Worm (Caenorhabditis elegans) whole organism, late embryonic: ENCODE data around the gene srg-3.

ENCODE experiments used
- F13H6.1 ChIP-seq: sonication (generic microtip); optimal IDR thresholded peaks from 2 replicates; lab custom pipeline; 2016; ENCODE audit warnings: missing genetic modification characterization, missing compliant biosample characterization
- Y22D7AL.16 ChIP-seq: sonication (generic microtip); optimal IDR thresholded peaks from 2 replicates; lab custom pipeline; 2016; ENCODE audit warnings: missing genetic modification characterization, missing compliant biosample characterization
- ama-1 ChIP-seq: fragments of 150-350 bp; optimal IDR thresholded peaks from 2 replicates; lab custom pipeline; 2014
- ceh-14 ChIP-seq: sonication (generic microtip); optimal IDR thresholded peaks from 2 replicates; lab custom pipeline; 2016; ENCODE audit warnings: missing genotype, missing genetic modification characterization, missing compliant biosample characterization
- ceh-18 ChIP-seq: sonication (generic microtip); optimal IDR thresholded peaks from 2 replicates; lab custom pipeline; 2016; ENCODE audit warnings: missing genetic modification characterization, missing compliant biosample characterization
- ceh-19 ChIP-seq: fragments of 200-800 bp; sonication (Bioruptor generic); optimal IDR thresholded peaks from 2 replicates; lab custom pipeline; 2018; ENCODE audit warnings: mild to moderate bottlenecking, missing genetic modification characterization, missing compliant biosample characterization
- ceh-22 ChIP-seq: sonication (generic microtip); optimal IDR thresholded peaks from 2 replicates; lab custom pipeline; 2017; ENCODE audit warnings: missing biosample characterization, missing genetic modification characterization
- ceh-30 ChIP-seq: fragments of 150-350 bp; optimal IDR thresholded peaks from 2 replicates; lab custom pipeline; 2014; ENCODE audit warnings: missing biosample characterization, missing genetic modification characterization
- ceh-34 ChIP-seq: sonication (generic microtip); optimal IDR thresholded peaks from 2 replicates; lab custom pipeline; 2016; ENCODE audit warnings: mild to moderate bottlenecking, missing genetic modification characterization, missing compliant biosample characterization
- ceh-48 ChIP-seq: sonication (generic microtip); optimal IDR thresholded peaks from 2 replicates; lab custom pipeline; 2016; ENCODE audit warnings: missing genetic modification characterization, inconsistent platforms, missing compliant biosample characterization
- ceh-9 ChIP-seq: sonication (generic microtip); optimal IDR thresholded peaks from 2 replicates; lab custom pipeline; 2016; ENCODE audit warnings: mild to moderate bottlenecking, missing genetic modification characterization, inconsistent platforms, missing compliant biosample characterization
- dve-1 ChIP-seq: sonication (generic microtip); optimal IDR thresholded peaks from 2 replicates; lab custom pipeline; 2017; ENCODE audit warnings: antibody characterized with exemption, mild to moderate bottlenecking, missing genetic modification characterization, missing compliant biosample characterization
- elt-2 ChIP-seq: sonication (generic microtip); optimal IDR thresholded peaks from 2 replicates; lab custom pipeline; 2016; ENCODE audit warnings: missing genetic modification reagents, missing genetic modification characterization, missing compliant biosample characterization
- ets-4 ChIP-seq: sonication (generic microtip); optimal IDR thresholded peaks from 2 replicates; lab custom pipeline; 2016; ENCODE audit warnings: missing genetic modification characterization, missing compliant biosample characterization
- eyg-1 ChIP-seq: sonication (generic microtip); optimal IDR thresholded peaks from 2 replicates; lab custom pipeline; 2016; ENCODE audit warnings: missing genotype, missing genetic modification characterization, missing compliant biosample characterization
- fax-1 ChIP-seq: sonication (generic microtip); optimal IDR thresholded peaks from 2 replicates; lab custom pipeline; 2016; ENCODE audit warnings: missing genotype, missing genetic modification characterization, missing compliant biosample characterization
- fkh-10 ChIP-seq: fragments of 150-350 bp; optimal IDR thresholded peaks from 2 replicates; lab custom pipeline; 2014; ENCODE audit warnings: missing biosample characterization, missing genetic modification reagents, missing genetic modification characterization
- hlh-6 ChIP-seq: sonication (generic microtip); optimal IDR thresholded peaks from 2 replicates; lab custom pipeline; 2016; ENCODE audit warnings: missing genotype, missing genetic modification characterization, missing compliant biosample characterization
- madf-2 ChIP-seq: sonication (generic microtip); optimal IDR thresholded peaks from 2 replicates; lab custom pipeline; 2017; ENCODE audit warnings: missing genetic modification characterization, missing compliant biosample characterization
- mec-3 ChIP-seq: sonication (generic microtip); optimal IDR thresholded peaks from 2 replicates; lab custom pipeline; 2016; ENCODE audit warnings: borderline replicate concordance, missing genetic modification characterization, missing compliant biosample characterization
- nfya-1 ChIP-seq: sonication (generic microtip); optimal IDR thresholded peaks from 2 replicates; lab custom pipeline; 2017; ENCODE audit warnings: missing genetic modification characterization, mild to moderate bottlenecking, missing compliant biosample characterization, antibody characterized with exemption, moderate library complexity
- nhr-11 ChIP-seq: fragments of 150-350 bp; optimal IDR thresholded peaks from 2 replicates; lab custom pipeline; 2014; ENCODE audit warnings: missing biosample characterization, missing genetic modification characterization
- npax-4 ChIP-seq: sonication (generic microtip); optimal IDR thresholded peaks from 2 replicates; lab custom pipeline; 2016; ENCODE audit warnings: missing genetic modification characterization, missing compliant biosample characterization
- pat-9 ChIP-seq: fragments of 200-800 bp; sonication (Bioruptor generic); optimal IDR thresholded peaks from 2 replicates; lab custom pipeline; 2018; ENCODE audit warnings: mild to moderate bottlenecking, missing genetic modification characterization, moderate library complexity, missing compliant biosample characterization
- pax-1 ChIP-seq: fragments of 150-350 bp; optimal IDR thresholded peaks from 2 replicates; lab custom pipeline; 2014; ENCODE audit warnings: missing biosample characterization, missing genetic modification characterization
- pha-2 ChIP-seq: sonication (generic microtip); optimal IDR thresholded peaks from 2 replicates; lab custom pipeline; 2017; ENCODE audit warnings: mild to moderate bottlenecking, missing genetic modification characterization, missing compliant biosample characterization
- pha-4 ChIP-seq: fragments of 150-350 bp; optimal IDR thresholded peaks from 2 replicates; lab custom pipeline; 2018; ENCODE audit warnings: missing biosample characterization, missing genetic modification reagents, missing genetic modification characterization
- pros-1 ChIP-seq: fragments of 150-350 bp; optimal IDR thresholded peaks from 2 replicates; lab custom pipeline; 2014; ENCODE audit warnings: missing biosample characterization, missing genetic modification reagents, missing genetic modification characterization
- ref-2 ChIP-seq: sonication (generic microtip); optimal IDR thresholded peaks from 2 replicates; lab custom pipeline; 2016; ENCODE audit warnings: missing genetic modification characterization, missing compliant biosample characterization
- rnt-1 ChIP-seq: sonication (generic microtip); optimal IDR thresholded peaks from 2 replicates; lab custom pipeline; 2016; ENCODE audit warnings: missing genetic modification characterization, missing compliant biosample characterization
- sdc-2 ChIP-seq: sonication (generic microtip); optimal IDR thresholded peaks from 2 replicates; lab custom pipeline; 2016; ENCODE audit warnings: missing genotype, missing genetic modification characterization, missing compliant biosample characterization
- sox-4 ChIP-seq: sonication (generic microtip); optimal IDR thresholded peaks from 2 replicates; lab custom pipeline; 2017; ENCODE audit warnings: mild to moderate bottlenecking, missing genetic modification characterization, inconsistent platforms, missing compliant biosample characterization
- syd-9 ChIP-seq: sonication (generic microtip); optimal IDR thresholded peaks from 2 replicates; lab custom pipeline; 2016; ENCODE audit warnings: mild to moderate bottlenecking, missing genetic modification characterization, moderate library complexity, missing compliant biosample characterization
- unc-3 ChIP-seq, 2 experiments: fragments of 200-800 bp in 1 of 2; sonication (Bioruptor generic) in 1 of 2; sonication (generic microtip) in 1 of 2; conservative IDR thresholded peaks in 1 of 2; optimal IDR thresholded peaks in 1 of 2; 2 replicates each; pipeline versions ENCODE4 v1.3.6 to Lab custom; 2016 to 2022; ENCODE audit warnings: missing compliant biosample characterization in 2 of 2, missing genetic modification characterization in 2 of 2, missing genetic modification reagents in 1 of 2
- unc-42 ChIP-seq: sonication (generic microtip); optimal IDR thresholded peaks from 2 replicates; lab custom pipeline; 2016; ENCODE audit warnings: missing genotype, missing genetic modification characterization, missing compliant biosample characterization
- unc-55 ChIP-seq: sonication (generic microtip); optimal IDR thresholded peaks from 2 replicates; lab custom pipeline; 2017; ENCODE audit warnings: missing biosample characterization, missing genetic modification reagents, missing genetic modification characterization
- unc-86 ChIP-seq: sonication (generic microtip); optimal IDR thresholded peaks from 2 replicates; lab custom pipeline; 2016; ENCODE audit warnings: missing genetic modification characterization, missing compliant biosample characterization
- zip-5 ChIP-seq: sonication (generic microtip); optimal IDR thresholded peaks from 2 replicates; lab custom pipeline; 2016; ENCODE audit warnings: missing genetic modification characterization, missing compliant biosample characterization

The srg-3 gene

ce11 chrIII:6264447-6264846 is 5.7 kb downstream of the srg-3 start, which contains the start of gene srg-5:
Gene srg-5, minus strand, starts transcription at chrIII:6264547.
- TF ChIP-seq zip-5 (tag; lab: Kevin White, UChicago) (no peak), npax-4 (tag; lab: Kevin White, UChicago) (no peak), nhr-11 (tag; lab: Kevin White, UChicago) (no peak), pax-1 (tag; lab: Kevin White, UChicago) (no peak), syd-9 (tag; lab: Kevin White, UChicago) (no peak), unc-55 (no peak), pros-1 (no peak), ceh-22 (no peak), ets-4 (tag; lab: Kevin White, UChicago) (no peak), fkh-10 (GFP tag; lab: Kevin White, UChicago) (no peak)

- TF ChIP-seq syd-9 (tag; lab: Kevin White, UChicago) (no peak), madf-2 (no peak), pros-1 (no peak), dve-1 (no peak), ceh-19 (GFP tag; lab: Kevin White, UChicago) (no peak), mec-3 (tag; lab: Kevin White, UChicago) (no peak)
Observed at ce11 chrIII:6261985-6262384, 8.2 kb downstream of the srg-3 start, which contains the start of gene srg-4. Gene srg-4, minus strand, starts transcription at chrIII:6262085.

- TF ChIP-seq ceh-18 (tag; lab: Kevin White, UChicago) (no peak), ceh-34 (tag; lab: Kevin White, UChicago) (no peak), Y22D7AL.16 (tag; lab: Kevin White, UChicago) (no peak), elt-2 (tag; lab: Kevin White, UChicago) (no peak), F13H6.1 (tag; lab: Kevin White, UChicago) (no peak), nfya-1 (tag; lab: Kevin White, UChicago) (no peak), sdc-2 (no peak), ets-4 (tag; lab: Kevin White, UChicago) (no peak), unc-86 (no peak)
- TF ChIP-seq, all 69 proteins: peak for 0
Observed at ce11 chrIII:6260115-6260514, 10.1 kb downstream of the srg-3 start, which contains the start of gene srg-2. Gene srg-2, minus strand, starts transcription at chrIII:6260215.

ce11 chrIII:6258262-6258661 is 11.9 kb downstream of the srg-3 start, which contains the start of gene srg-1:
Gene srg-1, minus strand, starts transcription at chrIII:6258362.
- TF ChIP-seq ceh-9 (no peak), ceh-19 (GFP tag; lab: Kevin White, UChicago) (no peak), ceh-14 (tag; lab: Kevin White, UChicago) (no peak), ceh-30 (no peak), rnt-1 (tag; lab: Kevin White, UChicago) (no peak), sox-4 (tag; lab: Kevin White, UChicago) (no peak), npax-4 (tag; lab: Kevin White, UChicago) (no peak), fax-1 (no peak), pha-4 (tag; lab: Kevin White, UChicago) (no peak), pha-2 (tag; lab: Kevin White, UChicago) (no peak), ceh-48 (tag; lab: Kevin White, UChicago) (no peak), ceh-22 (no peak), ama-1 (no peak), dve-1 (no peak), unc-42 (tag; lab: Kevin White, UChicago) (no peak), sdc-2 (no peak)

ce11 chrIII:6256675-6257074 is 13.5 kb downstream of the srg-3 start, which contains the start of gene srg-9:
Gene srg-9, minus strand, starts transcription at chrIII:6256775.
- TF ChIP-seq ceh-19 (GFP tag; lab: Kevin White, UChicago) (no peak), unc-3 (GFP tag; conservative IDR thresholded peaks at IDR 0.05; lab: Robert Waterston, UW) (no peak), unc-3 (tag; optimal IDR thresholded peaks at IDR 0.05; lab: Kevin White, UChicago) (no peak), eyg-1 (tag; lab: Kevin White, UChicago) (no peak), ceh-34 (tag; lab: Kevin White, UChicago) (no peak), fax-1 (no peak), unc-86 (no peak), ama-1 (no peak), ref-2 (tag; lab: Kevin White, UChicago) (no peak), pat-9 (tag; lab: Kevin White, UChicago) (no peak), hlh-6 (tag; lab: Kevin White, UChicago) (no peak), elt-2 (tag; lab: Kevin White, UChicago) (no peak), ets-4 (tag; lab: Kevin White, UChicago) (no peak)
